Fruit fly (Drosophila melanogaster) whole organism, prepupa: Measurements from ENCODE around the gene RpL6.

Experiments
- Blimp-1 ChIP-seq: fragments of 200-800 bp; sonication (Bioruptor generic); optimal IDR thresholded peaks from 3 replicates; lab custom pipeline; 2017; ENCODE audit warnings: missing biosample characterization, missing genetic modification characterization, mild to moderate bottlenecking, moderate library complexity, missing genetic modification reagents
- CG10631 ChIP-seq: fragments of 200-800 bp; sonication (Bioruptor generic); optimal IDR thresholded peaks from 2 replicates; lab custom pipeline; 2016; ENCODE audit warnings: missing biosample characterization, missing genetic modification characterization
- CG10669 ChIP-seq: fragments of 200-800 bp; sonication (Bioruptor generic); optimal IDR thresholded peaks from 3 replicates; lab custom pipeline; 2018; ENCODE audit warnings: missing biosample characterization, mild to moderate bottlenecking, missing genetic modification characterization, moderate library complexity
- CG11294 ChIP-seq: fragments of 200-800 bp; sonication (Bioruptor generic); IDR thresholded peaks from 2 replicates; pipeline ENCODE4 v1.3.6; 2022; ENCODE audit warnings: missing biosample characterization, missing genetic modification characterization
- CG1621 ChIP-seq: fragments of 200-800 bp; sonication (Bioruptor generic); optimal IDR thresholded peaks from 3 replicates; lab custom pipeline; 2018; ENCODE audit warnings: missing biosample characterization, mild to moderate bottlenecking, missing genetic modification characterization
- CG16779 ChIP-seq: fragments of 200-800 bp; sonication (Bioruptor generic); optimal IDR thresholded peaks from 3 replicates; lab custom pipeline; 2017; ENCODE audit warnings: missing biosample characterization, mild to moderate bottlenecking, missing genetic modification characterization
- CG3032 ChIP-seq: fragments of 200-800 bp; optimal IDR thresholded peaks from 2 replicates; lab custom pipeline; 2019; ENCODE audit warnings: missing biosample characterization, mild to moderate bottlenecking, missing genetic modification characterization, moderate library complexity
- CG32006 ChIP-seq: fragments of 200-800 bp; sonication (Bioruptor generic); optimal IDR thresholded peaks from 3 replicates; lab custom pipeline; 2017; ENCODE audit warnings: missing biosample characterization, mild to moderate bottlenecking, missing genetic modification characterization
- CG3919 ChIP-seq: fragments of 200-800 bp; sonication (Bioruptor generic); optimal IDR thresholded peaks from 3 replicates; lab custom pipeline; 2016; ENCODE audit warnings: missing biosample characterization, missing genetic modification characterization
- CG4318 ChIP-seq: fragments of 200-800 bp; sonication (Bioruptor generic); optimal IDR thresholded peaks from 3 replicates; lab custom pipeline; 2017; ENCODE audit warnings: missing biosample characterization, mild to moderate bottlenecking, missing genetic modification characterization
- CG6276 ChIP-seq: fragments of 200-800 bp; sonication (Bioruptor generic); optimal IDR thresholded peaks from 2 replicates; lab custom pipeline; 2017; ENCODE audit warnings: missing biosample characterization, mild to moderate bottlenecking, missing genetic modification characterization
- CG6792 ChIP-seq: fragments of 200-800 bp; sonication (Bioruptor generic); optimal IDR thresholded peaks from 3 replicates; lab custom pipeline; 2016; ENCODE audit warnings: missing biosample characterization, missing genetic modification characterization
- CG6808 ChIP-seq: fragments of 200-800 bp; sonication (Bioruptor generic); optimal IDR thresholded peaks from 3 replicates; lab custom pipeline; 2017; ENCODE audit warnings: missing biosample characterization, missing genetic modification characterization, mild to moderate bottlenecking, moderate library complexity, missing genetic modification reagents
- CG6854 ChIP-seq: fragments of 200-800 bp; sonication (Bioruptor generic); optimal IDR thresholded peaks from 2 replicates; lab custom pipeline; 2017; ENCODE audit warnings: missing biosample characterization, mild to moderate bottlenecking, missing genetic modification characterization
- CG7368 ChIP-seq: fragments of 200-800 bp; sonication (Bioruptor generic); optimal IDR thresholded peaks from 3 replicates; lab custom pipeline; 2016; ENCODE audit warnings: missing biosample characterization, missing genetic modification characterization
- CG8119 ChIP-seq: fragments of 200-800 bp; sonication (Bioruptor generic); IDR thresholded peaks from 3 replicates; pipeline ENCODE4 v1.3.6; 2022; ENCODE audit warnings: missing biosample characterization, missing genetic modification characterization
- CG8632 ChIP-seq: fragments of 200-800 bp; sonication (Bioruptor generic); optimal IDR thresholded peaks from 3 replicates; lab custom pipeline; 2016; ENCODE audit warnings: missing biosample characterization, missing genetic modification characterization
- CG9139 ChIP-seq: fragments of 200-800 bp; sonication (Bioruptor generic); optimal IDR thresholded peaks from 3 replicates; lab custom pipeline; 2017; ENCODE audit warnings: missing biosample characterization, mild to moderate bottlenecking, missing genetic modification characterization
- Eip78C ChIP-seq: fragments of 200-800 bp; sonication (Bioruptor generic); peaks from one replicate; lab custom pipeline; 2016; ENCODE audit warnings: missing biosample characterization, missing genetic modification characterization
- Eip93F ChIP-seq: fragments of 200-800 bp; sonication (Bioruptor generic); optimal IDR thresholded peaks from 2 replicates; lab custom pipeline; 2016; ENCODE audit warnings: missing biosample characterization, mild to moderate bottlenecking, missing genetic modification characterization
- Ets21C ChIP-seq: fragments of 200-800 bp; sonication (Bioruptor generic); optimal IDR thresholded peaks from 3 replicates; lab custom pipeline; 2016; ENCODE audit warnings: missing biosample characterization, missing genetic modification characterization
- Ets96B ChIP-seq: fragments of 200-800 bp; optimal IDR thresholded peaks from 2 replicates; lab custom pipeline; 2019; ENCODE audit warnings: missing biosample characterization, mild to moderate bottlenecking, missing genetic modification characterization, moderate library complexity
- Lpt ChIP-seq: fragments of 200-800 bp; sonication (Bioruptor generic); optimal IDR thresholded peaks from 3 replicates; lab custom pipeline; 2016; ENCODE audit warnings: missing biosample characterization, missing genetic modification characterization
- Sox102F ChIP-seq: fragments of 200-800 bp; sonication (Bioruptor generic); optimal IDR thresholded peaks from 2 replicates; lab custom pipeline; 2016; ENCODE audit warnings: missing biosample characterization, mild to moderate bottlenecking, missing genetic modification characterization
- Sox14 ChIP-seq: fragments of 200-800 bp; sonication (Bioruptor generic); optimal IDR thresholded peaks from 3 replicates; lab custom pipeline; 2016; ENCODE audit warnings: missing biosample characterization, missing genetic modification characterization
- Sox15 ChIP-seq: fragments of 200-800 bp; sonication (Bioruptor generic); optimal IDR thresholded peaks from 3 replicates; lab custom pipeline; 2016; ENCODE audit warnings: missing biosample characterization, missing genetic modification characterization
- achi ChIP-seq: fragments of 200-800 bp; sonication (Bioruptor generic); optimal IDR thresholded peaks from 3 replicates; lab custom pipeline; 2016; ENCODE audit warnings: missing biosample characterization, missing genetic modification characterization
- cyc ChIP-seq: fragments of 200-800 bp; sonication (Bioruptor generic); optimal IDR thresholded peaks from 3 replicates; lab custom pipeline; 2016; ENCODE audit warnings: missing biosample characterization, missing genetic modification characterization
- dsx ChIP-seq: fragments of 200-800 bp; optimal IDR thresholded peaks from 3 replicates; lab custom pipeline; 2019; ENCODE audit warnings: missing biosample characterization, mild to moderate bottlenecking, missing genetic modification characterization, moderate library complexity; ENCODE audit not compliant: poor library complexity, severe bottlenecking
- esn ChIP-seq: fragments of 200-800 bp; sonication (Bioruptor generic); optimal IDR thresholded peaks from 2 replicates; lab custom pipeline; 2016; ENCODE audit warnings: missing biosample characterization, mild to moderate bottlenecking, missing genetic modification characterization, moderate library complexity
- fd59A ChIP-seq: fragments of 200-800 bp; sonication (Bioruptor generic); optimal IDR thresholded peaks from 2 replicates; lab custom pipeline; 2017; ENCODE audit warnings: missing biosample characterization, mild to moderate bottlenecking, missing genetic modification characterization, missing genetic modification reagents
- fd85E ChIP-seq: fragments of 200-800 bp; sonication (Bioruptor generic); optimal IDR thresholded peaks from 3 replicates; lab custom pipeline; 2016; ENCODE audit warnings: missing biosample characterization, missing genetic modification characterization
- fkh ChIP-seq: fragments of 200-800 bp; sonication (Bioruptor generic); optimal IDR thresholded peaks from 3 replicates; lab custom pipeline; 2017; ENCODE audit warnings: missing biosample characterization, mild to moderate bottlenecking, missing genetic modification characterization, moderate library complexity
- lz ChIP-seq: fragments of 200-800 bp; sonication (Bioruptor generic); optimal IDR thresholded peaks from 3 replicates; lab custom pipeline; 2016; ENCODE audit warnings: missing biosample characterization, missing genetic modification characterization
- net ChIP-seq: fragments of 200-800 bp; sonication (Bioruptor generic); optimal IDR thresholded peaks from 3 replicates; lab custom pipeline; 2016; ENCODE audit warnings: missing biosample characterization, missing genetic modification characterization
- salr ChIP-seq, 2 experiments: fragments of 200-800 bp; sonication (Bioruptor generic); optimal IDR thresholded peaks; 3 replicates each; lab custom pipeline; 2016 to 2018; ENCODE audit warnings: missing biosample characterization in 2 of 2, missing genetic modification characterization in 2 of 2, mild to moderate bottlenecking in 1 of 2
- spab ChIP-seq: fragments of 200-800 bp; sonication (Bioruptor generic); optimal IDR thresholded peaks from 2 replicates; lab custom pipeline; 2017; ENCODE audit warnings: missing biosample characterization, mild to moderate bottlenecking, missing genetic modification characterization, missing genetic modification reagents
- ss ChIP-seq, 2 experiments: fragments of 200-800 bp; sonication (Bioruptor generic); optimal IDR thresholded peaks; 2 replicates in 1 of 2; 3 replicates in 1 of 2; lab custom pipeline; 2017 to 2018; ENCODE audit warnings: mild to moderate bottlenecking in 2 of 2, missing biosample characterization in 2 of 2, missing genetic modification characterization in 2 of 2, moderate library complexity in 1 of 2
- svp ChIP-seq: fragments of 200-800 bp; sonication (Bioruptor generic); peaks from one replicate; lab custom pipeline; 2016; ENCODE audit warnings: missing biosample characterization, missing genetic modification characterization
- vri ChIP-seq: fragments of 200-800 bp; sonication (Bioruptor generic); optimal IDR thresholded peaks from 3 replicates; lab custom pipeline; 2016; ENCODE audit warnings: missing biosample characterization, mild to moderate bottlenecking, missing genetic modification characterization

RpL6 gene

DNA sequence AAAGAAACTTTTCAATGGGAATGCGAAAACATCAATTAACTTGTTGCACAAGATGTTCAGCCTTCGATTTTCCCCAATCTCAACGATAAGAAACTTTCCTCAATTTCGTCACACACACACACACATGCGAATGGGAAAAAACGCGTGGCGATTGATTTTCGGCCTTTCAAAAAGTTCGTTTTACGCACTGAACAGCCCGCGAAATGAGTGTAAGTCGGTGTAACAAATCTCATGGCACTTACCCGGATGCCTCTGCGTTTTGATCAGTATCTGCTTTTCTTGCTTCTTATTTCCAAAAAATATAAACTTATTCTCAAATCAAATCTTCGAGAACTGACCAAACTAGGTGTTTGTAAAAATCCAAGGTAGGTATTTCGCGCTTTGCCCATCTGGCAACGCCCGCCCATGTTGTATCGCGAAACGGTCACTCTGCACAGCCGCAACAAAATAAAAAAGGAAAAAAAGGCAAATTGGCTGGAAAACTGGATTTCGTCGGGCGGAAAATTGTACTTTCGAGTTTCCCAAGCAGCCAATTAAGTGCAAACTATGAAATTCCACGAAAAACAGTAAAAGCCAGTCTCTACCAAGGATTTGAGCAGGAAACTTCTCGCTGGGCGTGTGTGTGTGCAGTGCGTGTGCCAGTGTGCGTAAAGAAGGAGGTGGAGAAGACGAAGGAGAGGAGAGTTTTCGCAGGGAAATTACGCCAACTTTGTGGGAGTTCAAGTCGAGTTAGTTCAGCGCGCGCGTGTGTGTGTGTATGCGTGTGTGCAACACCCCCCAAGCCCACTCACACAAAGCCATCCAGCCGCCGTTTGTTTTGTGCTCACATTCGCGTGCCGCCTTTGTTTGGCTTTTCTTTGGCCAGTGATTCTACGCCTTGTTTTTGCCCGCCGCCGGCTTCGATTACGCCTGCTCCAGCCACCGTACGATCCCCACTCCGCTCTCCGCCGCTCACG lies 14.9 kb upstream of the RpL6 start, which contains the start of gene Med:
TSS of gene Med (plus strand) at position 408 of the 956 bp plus-strand sequence.
- TF ChIP-seq salr (GFP tag; optimal IDR thresholded peaks at IDR 0.05; lab: Kevin White, UChicago) (peak in 1 of 2 experiments; percentile 27), CG3032 (tag; lab: Kevin White, UChicago) (peak; percentile 25), Ets21C (GFP tag; lab: Kevin White, UChicago) (no peak), Sox15 (no peak), Lpt (GFP tag; lab: Kevin White, UChicago) (peak; percentile 52), achi (GFP tag; lab: Kevin White, UChicago) (no peak), fd59A (GFP tag; lab: Kevin White, UChicago) (no peak), CG8632 (no peak), dsx (GFP tag; lab: Kevin White, UChicago) (peak; percentile 84), CG6276 (GFP tag; lab: Kevin White, UChicago) (peak; percentile 31), CG16779 (tag; lab: Kevin White, UChicago) (peak; percentile 5), vri (GFP tag; lab: Kevin White, UChicago) (peak; percentile 44), Eip78C (peak; percentile 74), cyc (GFP tag; lab: Kevin White, UChicago) (no peak), CG6808 (GFP tag; lab: Kevin White, UChicago) (peak; percentile 25), net (GFP tag; lab: Kevin White, UChicago) (peak; percentile 42), CG11294 (no peak), fd85E (GFP tag; lab: Kevin White, UChicago) (no peak), CG7368 (GFP tag; lab: Kevin White, UChicago) (no peak), CG1621 (tag; lab: Kevin White, UChicago) (peak; percentile 63), CG3919 (GFP tag; lab: Kevin White, UChicago) (peak; percentile 8), lz (GFP tag; lab: Kevin White, UChicago) (peak; percentile 13), spab (GFP tag; lab: Kevin White, UChicago) (peak; percentile 9), Sox14 (GFP tag; lab: Kevin White, UChicago) (peak; percentile 81), esn (peak; percentile 6), CG10631 (GFP tag; lab: Kevin White, UChicago) (no peak), CG8119 (GFP tag; lab: Robert Waterston, UW) (no peak), CG6854 (GFP tag; lab: Kevin White, UChicago) (peak; percentile 19), CG32006 (GFP tag; lab: Kevin White, UChicago) (peak; percentile 1), svp (peak; percentile 84), Ets96B (peak; percentile 14), CG10669 (peak; percentile 17), ss (GFP tag; optimal IDR thresholded peaks at IDR 0.05; lab: Kevin White, UChicago) (peak; percentile 37 to 45)

DNA sequence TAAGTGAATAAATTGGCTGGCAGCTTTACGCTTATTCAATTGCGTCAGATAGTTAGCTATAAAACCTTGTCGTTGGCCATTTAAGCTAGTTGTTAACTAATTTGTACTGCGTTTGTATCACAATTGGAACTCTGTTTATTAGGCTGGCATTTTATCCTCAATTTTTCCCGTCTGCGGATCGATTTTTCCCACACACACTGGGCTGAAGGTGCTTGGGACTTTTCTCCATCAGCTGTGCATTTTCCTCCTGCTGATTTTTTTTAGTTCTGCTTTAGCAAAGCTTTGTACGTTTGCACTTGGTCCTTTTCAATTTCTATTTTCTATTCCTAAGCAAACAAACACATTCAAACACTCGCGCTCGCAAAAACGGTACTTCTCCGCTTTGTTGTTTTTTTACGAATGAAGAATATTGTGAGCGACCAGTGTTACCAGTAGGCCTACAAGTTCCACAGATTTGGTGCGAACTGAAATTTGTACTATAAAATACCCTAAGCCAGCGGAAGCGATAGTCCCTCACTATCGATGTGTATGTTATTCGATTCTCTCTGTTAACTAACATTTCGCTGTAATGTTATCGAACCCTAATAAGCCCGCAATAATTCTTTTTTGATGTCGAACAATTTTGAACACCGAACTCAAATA lies 13.5 kb upstream of the RpL6 start:
- peak; percentile 43 for TF ChIP-seq Sox102F
- TF ChIP-seq esn, result peak; percentile 14
- TF ChIP-seq fkh (GFP tag; lab: Kevin White, UChicago), result peak; percentile 61
- peak; percentile 62 for TF ChIP-seq vri (GFP tag; lab: Kevin White, UChicago)
- TF ChIP-seq Blimp-1, result no peak
- peak; percentile 57 for TF ChIP-seq CG3919 (GFP tag; lab: Kevin White, UChicago)
- TF ChIP-seq CG8632, result no peak
- TF ChIP-seq Ets96B, result no peak
- no peak for TF ChIP-seq Ets21C (GFP tag; lab: Kevin White, UChicago)
- peak; percentile 46 for TF ChIP-seq Eip93F (GFP tag; lab: Kevin White, UChicago)
- TF ChIP-seq Sox14 (GFP tag; lab: Kevin White, UChicago), result peak; percentile 70
- TF ChIP-seq CG9139 (GFP tag; lab: Kevin White, UChicago), result peak; percentile 55
- peak; percentile 13 for TF ChIP-seq dsx (GFP tag; lab: Kevin White, UChicago)
- TF ChIP-seq lz (GFP tag; lab: Kevin White, UChicago), result peak; percentile 22
- peak; percentile 7 for TF ChIP-seq CG6792 (GFP tag; lab: Kevin White, UChicago)
- TF ChIP-seq CG3032 (tag; lab: Kevin White, UChicago), result no peak
- TF ChIP-seq CG1621 (tag; lab: Kevin White, UChicago), result peak; percentile 3
- TF ChIP-seq net (GFP tag; lab: Kevin White, UChicago), result peak; percentile 29
- peak in 1 of 2 experiments; percentile 51 for TF ChIP-seq ss (GFP tag; optimal IDR thresholded peaks at IDR 0.05; lab: Kevin White, UChicago)
- no peak for TF ChIP-seq CG11294
- peak; percentile 65 for TF ChIP-seq Eip78C
- no peak for TF ChIP-seq CG4318 (GFP tag; lab: Kevin White, UChicago)
- TF ChIP-seq CG7368 (GFP tag; lab: Kevin White, UChicago), result peak; percentile 39
- peak; percentile 63 for TF ChIP-seq CG6854 (GFP tag; lab: Kevin White, UChicago)
